Fruit fly (Drosophila melanogaster): ENCODE data around the gene CG31706.

DNA sequence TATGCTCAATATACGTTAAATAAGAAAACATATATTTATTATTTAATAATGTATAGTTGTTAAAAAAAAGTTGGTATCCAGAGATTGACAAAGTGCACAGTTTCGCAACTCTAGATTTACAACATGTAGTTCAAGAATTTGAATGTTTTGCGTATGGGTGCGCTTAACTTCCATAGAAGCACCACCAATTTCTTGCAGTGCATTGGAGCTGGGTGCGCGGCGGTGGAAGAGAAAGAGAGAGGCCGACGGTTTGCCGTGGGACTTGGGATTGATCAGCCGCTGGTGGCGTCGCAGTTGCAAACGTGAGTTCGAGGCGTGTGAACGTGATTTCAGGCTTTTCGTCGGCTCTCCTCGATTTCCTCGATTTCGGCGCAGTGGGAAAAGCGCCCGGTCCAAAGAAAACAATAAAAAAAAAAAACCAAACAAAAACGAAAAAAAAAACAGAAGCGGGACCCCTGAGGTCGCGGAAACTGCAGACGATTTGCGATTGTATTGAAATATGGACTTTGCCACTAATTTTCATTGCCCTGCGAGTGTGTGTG is 29.4 kb downstream of the CG31706 start, which contains the start of gene spz4:
- TF ChIP-seq pan (optimal IDR thresholded peaks at IDR 0.05) (no peak), Dfd (GFP tag; optimal IDR thresholded peaks at IDR 0.05) (no peak), Hr78 (GFP tag; optimal IDR thresholded peaks at IDR 0.05) (no peak), fru (GFP tag; optimal IDR thresholded peaks at IDR 0.05) (no peak), GATAd (GFP tag; optimal IDR thresholded peaks at IDR 0.05) (no peak), HLH106 (tag; optimal IDR thresholded peaks at IDR 0.05) (no peak), OdsH (GFP tag; optimal IDR thresholded peaks at IDR 0.05) (no peak), Hr83 (GFP tag; optimal IDR thresholded peaks at IDR 0.05; ENCODE audit: poor library complexity, severe bottlenecking) (no peak), h (GFP tag; optimal IDR thresholded peaks at IDR 0.05) (no peak), dmrt93B (GFP tag; optimal IDR thresholded peaks at IDR 0.05) (no peak), Sp1 (GFP tag; optimal IDR thresholded peaks at IDR 0.05) (no peak), lola (GFP tag; optimal IDR thresholded peaks at IDR 0.05) (no peak), tai (GFP tag; optimal IDR thresholded peaks at IDR 0.05) (no peak)
